Fruit fly (Drosophila melanogaster) whole organism, embryonic: ENCODE data around the gene CG1136.
A peak's percentile ranks its signal among the peaks of the same experiment; 100 is the strongest.

ENCODE experiments used
- Bteb2 ChIP-seq: fragments of 200-800 bp; sonication (Bioruptor generic); optimal IDR thresholded peaks from 2 replicates; lab custom pipeline; 2016; ENCODE audit warnings: missing biosample characterization, missing genetic modification characterization
- C15 ChIP-seq: fragments of 200-800 bp; sonication (Bioruptor generic); IDR thresholded peaks from 3 replicates; pipeline ENCODE4 v1.3.6; 2022; ENCODE audit warnings: missing biosample characterization, missing genetic modification characterization
- CG15479 ChIP-seq: fragments of 200-800 bp; sonication (Bioruptor generic); optimal IDR thresholded peaks from 3 replicates; lab custom pipeline; 2019; ENCODE audit warnings: missing biosample characterization, mild to moderate bottlenecking, missing genetic modification characterization, moderate library complexity
- CG15601 ChIP-seq: fragments of 200-800 bp; sonication (Bioruptor generic); optimal IDR thresholded peaks from 3 replicates; lab custom pipeline; 2019; ENCODE audit warnings: missing biosample characterization, mild to moderate bottlenecking, missing genetic modification characterization, moderate library complexity
- CG17186 ChIP-seq: fragments of 200-800 bp; sonication (Bioruptor generic); optimal IDR thresholded peaks from 3 replicates; lab custom pipeline; 2017; ENCODE audit warnings: missing biosample characterization, missing genetic modification reagents, missing genetic modification characterization
- CG17385 ChIP-seq: fragments of 200-800 bp; sonication (Bioruptor generic); optimal IDR thresholded peaks from 3 replicates; lab custom pipeline; 2018; ENCODE audit warnings: missing biosample characterization, mild to moderate bottlenecking, missing genetic modification characterization
- CG18764 ChIP-seq: fragments of 200-800 bp; sonication (Bioruptor generic); optimal IDR thresholded peaks from 3 replicates; lab custom pipeline; 2016; ENCODE audit warnings: missing biosample characterization, missing genetic modification characterization
- CG2129 ChIP-seq: fragments of 200-800 bp; sonication (Bioruptor generic); IDR thresholded peaks from 2 replicates; pipeline ENCODE4 v1.3.6; 2022; ENCODE audit warnings: missing biosample characterization, missing genetic modification characterization; ENCODE audit not compliant: partially characterized antibody
- CG31365 ChIP-seq: fragments of 200-800 bp; sonication (Bioruptor generic); optimal IDR thresholded peaks from 2 replicates; lab custom pipeline; 2018; ENCODE audit warnings: missing biosample characterization, mild to moderate bottlenecking, missing genetic modification characterization
- CG32772 ChIP-seq: fragments of 200-800 bp; sonication (Bioruptor generic); IDR thresholded peaks from 2 replicates; pipeline ENCODE4 v1.3.6; 2022; ENCODE audit warnings: missing biosample characterization, missing genetic modification characterization
- CG33557 ChIP-seq: fragments of 200-800 bp; sonication (Bioruptor generic); optimal IDR thresholded peaks from 2 replicates; lab custom pipeline; 2019; ENCODE audit warnings: missing biosample characterization, mild to moderate bottlenecking, missing genetic modification characterization, moderate library complexity
- CG7745 ChIP-seq: fragments of 200-800 bp; sonication (Bioruptor generic); optimal IDR thresholded peaks from 2 replicates; lab custom pipeline; 2018; ENCODE audit warnings: missing biosample characterization, mild to moderate bottlenecking, missing genetic modification characterization, moderate library complexity
- CG7928 ChIP-seq: fragments of 200-800 bp; sonication (Bioruptor generic); optimal IDR thresholded peaks from 2 replicates; lab custom pipeline; 2017; ENCODE audit warnings: missing biosample characterization, mild to moderate bottlenecking, missing genetic modification characterization
- CG8089 ChIP-seq: fragments of 200-800 bp; sonication (Bioruptor generic); optimal IDR thresholded peaks from 3 replicates; lab custom pipeline; 2016; ENCODE audit warnings: missing biosample characterization, missing genetic modification characterization
- CG8944 ChIP-seq: fragments of 200-800 bp; sonication (Bioruptor generic); optimal IDR thresholded peaks from 3 replicates; lab custom pipeline; 2016; ENCODE audit warnings: missing biosample characterization, missing genetic modification characterization
- CG9609 ChIP-seq: fragments of 200-800 bp; sonication (Bioruptor generic); optimal IDR thresholded peaks from 3 replicates; lab custom pipeline; 2016; ENCODE audit warnings: missing biosample characterization, missing genetic modification characterization
- CHES-1-like ChIP-seq: fragments of 200-800 bp; sonication (Bioruptor generic); optimal IDR thresholded peaks from 2 replicates; lab custom pipeline; 2016; ENCODE audit warnings: missing biosample characterization, missing genetic modification characterization
- CrebB ChIP-seq: fragments of 200-800 bp; sonication (Bioruptor generic); optimal IDR thresholded peaks from 3 replicates; lab custom pipeline; 2018; ENCODE audit warnings: missing biosample characterization, mild to moderate bottlenecking, missing genetic modification characterization
- D19A ChIP-seq: fragments of 200-800 bp; optimal IDR thresholded peaks from 3 replicates; lab custom pipeline; 2019; ENCODE audit warnings: missing biosample characterization, mild to moderate bottlenecking, missing genetic modification characterization, moderate library complexity
- Dek ChIP-seq: fragments of 200-800 bp; sonication (Bioruptor generic); optimal IDR thresholded peaks from 3 replicates; lab custom pipeline; 2019; ENCODE audit warnings: missing biosample characterization, mild to moderate bottlenecking, missing genetic modification characterization, moderate library complexity
- Dip3 ChIP-seq: fragments of 200-800 bp; sonication (Bioruptor generic); optimal IDR thresholded peaks from 3 replicates; lab custom pipeline; 2016; ENCODE audit warnings: missing biosample characterization, missing genetic modification characterization
- Fer2 ChIP-seq: fragments of 200-800 bp; sonication (Bioruptor generic); optimal IDR thresholded peaks from 2 replicates; lab custom pipeline; 2018; ENCODE audit warnings: missing biosample characterization, mild to moderate bottlenecking, missing genetic modification characterization, moderate library complexity
- Lim3 ChIP-seq: fragments of 200-800 bp; sonication (Bioruptor generic); IDR thresholded peaks from 2 replicates; pipeline ENCODE4 v1.3.6; 2022; ENCODE audit warnings: missing biosample characterization, missing genetic modification characterization
- Nf-YC ChIP-seq: fragments of 200-800 bp; optimal IDR thresholded peaks from 3 replicates; lab custom pipeline; 2019; ENCODE audit warnings: missing biosample characterization, mild to moderate bottlenecking, missing genetic modification characterization, moderate library complexity
- Optix ChIP-seq: fragments of 200-800 bp; sonication (Bioruptor generic); IDR thresholded peaks from 3 replicates; pipeline ENCODE4 v1.3.6; 2022; ENCODE audit warnings: missing biosample characterization, missing genetic modification characterization
- Scr ChIP-seq: fragments of 200-800 bp; sonication (Bioruptor generic); IDR thresholded peaks from 2 replicates; pipeline ENCODE4 v1.3.6; 2022; ENCODE audit warnings: missing biosample characterization, missing genetic modification characterization; ENCODE audit not compliant: partially characterized antibody
- aop ChIP-seq: fragments of 200-800 bp; sonication (Bioruptor generic); IDR thresholded peaks from 2 replicates; pipeline ENCODE4 v1.3.6; 2022; ENCODE audit warnings: missing biosample characterization, missing genetic modification characterization
- bbx ChIP-seq: fragments of 200-800 bp; sonication (Bioruptor generic); IDR thresholded peaks from 2 replicates; pipeline ENCODE4 v1.3.6; 2022; ENCODE audit warnings: missing biosample characterization, missing genetic modification characterization; ENCODE audit not compliant: partially characterized antibody
- btn ChIP-seq: fragments of 200-800 bp; sonication (Bioruptor generic); optimal IDR thresholded peaks from 2 replicates; lab custom pipeline; 2016; ENCODE audit warnings: missing biosample characterization, missing genetic modification characterization
- cwo ChIP-seq: fragments of 200-800 bp; sonication (Bioruptor generic); optimal IDR thresholded peaks from 3 replicates; lab custom pipeline; 2017; ENCODE audit warnings: missing biosample characterization, missing genetic modification characterization, mild to moderate bottlenecking, moderate library complexity, missing genetic modification reagents
- emc ChIP-seq: fragments of 200-800 bp; sonication (Bioruptor generic); optimal IDR thresholded peaks from 2 replicates; lab custom pipeline; 2016; ENCODE audit warnings: missing biosample characterization, missing genetic modification characterization
- ewg ChIP-seq: fragments of 200-800 bp; sonication (Bioruptor generic); optimal IDR thresholded peaks from 3 replicates; lab custom pipeline; 2017; ENCODE audit warnings: mild to moderate bottlenecking, missing biosample characterization, missing genetic modification reagents, missing genetic modification characterization
- fd64A ChIP-seq: fragments of 200-800 bp; sonication (Bioruptor generic); optimal IDR thresholded peaks from 3 replicates; lab custom pipeline; 2018; ENCODE audit warnings: missing biosample characterization, mild to moderate bottlenecking, missing genetic modification characterization
- ftz-f1 ChIP-seq: fragments of 200-800 bp; sonication (Bioruptor generic); optimal IDR thresholded peaks from 2 replicates; lab custom pipeline; 2016; ENCODE audit warnings: missing biosample characterization, missing genetic modification characterization
- fu2 ChIP-seq: fragments of 200-800 bp; sonication (Bioruptor generic); optimal IDR thresholded peaks from 2 replicates; lab custom pipeline; 2016; ENCODE audit warnings: missing biosample characterization, missing genetic modification characterization
- jigr1 ChIP-seq: fragments of 200-800 bp; sonication (Bioruptor generic); IDR thresholded peaks from 3 replicates; pipeline ENCODE4 v1.3.6; 2022; ENCODE audit warnings: missing biosample characterization, missing genetic modification characterization
- pnt ChIP-seq: fragments of 200-800 bp; sonication (Bioruptor generic); optimal IDR thresholded peaks from 3 replicates; lab custom pipeline; 2016; ENCODE audit warnings: missing biosample characterization, missing genetic modification characterization
- prd ChIP-seq, 3 experiments: fragments of >200 bp in 2 of 3; fragments of 200-800 bp in 1 of 3; sonication (Bioruptor generic) in 1 of 3; optimal IDR thresholded peaks in 2 of 3; IDR thresholded peaks in 1 of 3; 2 replicates in 2 of 3; 3 replicates in 1 of 3; pipeline versions ENCODE4 v1.3.6 to Lab custom; 2017 to 2022; ENCODE audit warnings: missing biosample characterization in 1 of 3, missing genetic modification characterization in 1 of 3
- pzg ChIP-seq: fragments of 200-800 bp; sonication (Bioruptor generic); optimal IDR thresholded peaks from 3 replicates; lab custom pipeline; 2018; ENCODE audit warnings: missing biosample characterization, mild to moderate bottlenecking, missing genetic modification characterization, moderate library complexity
- repo ChIP-seq: fragments of 200-800 bp; sonication (Bioruptor generic); optimal IDR thresholded peaks from 2 replicates; lab custom pipeline; 2016; ENCODE audit warnings: missing biosample characterization, missing genetic modification characterization
- ro ChIP-seq: fragments of 200-800 bp; sonication (Bioruptor generic); IDR thresholded peaks from 2 replicates; pipeline ENCODE4 v1.3.6; 2022; ENCODE audit warnings: missing biosample characterization, missing genetic modification characterization
- seq ChIP-seq: fragments of 200-800 bp; sonication (Bioruptor generic); IDR thresholded peaks from 2 replicates; pipeline ENCODE4 v1.3.6; 2022; ENCODE audit warnings: missing biosample characterization, missing genetic modification characterization
- sna ChIP-seq: fragments of 200-800 bp; sonication (Bioruptor generic); IDR thresholded peaks from 2 replicates; pipeline ENCODE4 v1.3.6; 2022; ENCODE audit warnings: missing biosample characterization, missing genetic modification characterization; ENCODE audit not compliant: partially characterized antibody
- sqz ChIP-seq: fragments of 200-800 bp; sonication (Bioruptor generic); optimal IDR thresholded peaks from 3 replicates; lab custom pipeline; 2018; ENCODE audit warnings: missing biosample characterization, mild to moderate bottlenecking, missing genetic modification characterization
- tap ChIP-seq: fragments of 200-800 bp; optimal IDR thresholded peaks from 3 replicates; lab custom pipeline; 2019; ENCODE audit warnings: missing biosample characterization, mild to moderate bottlenecking, missing genetic modification characterization, moderate library complexity
- twi ChIP-seq: fragments of 200-800 bp; optimal IDR thresholded peaks from 2 replicates; lab custom pipeline; 2019; ENCODE audit warnings: missing biosample characterization, mild to moderate bottlenecking, missing genetic modification characterization, moderate library complexity
- usp ChIP-seq: fragments of >200 bp; optimal IDR thresholded peaks from 2 replicates; lab custom pipeline; 2017; ENCODE audit warnings: missing biosample characterization, missing genetic modification characterization
- wek ChIP-seq: fragments of 200-800 bp; sonication (Bioruptor generic); optimal IDR thresholded peaks from 3 replicates; lab custom pipeline; 2018; ENCODE audit warnings: missing biosample characterization, mild to moderate bottlenecking, missing genetic modification characterization, moderate library complexity
- zfh1 ChIP-seq: fragments of 200-800 bp; sonication (Bioruptor generic); IDR thresholded peaks from 3 replicates; pipeline ENCODE4 v1.3.6; 2022; ENCODE audit warnings: missing biosample characterization, missing genetic modification characterization

The CG1136 gene

dm6 chr3L:4102496-4103257 is 56.3 kb downstream of the CG1136 start, which contains the start of gene CG14995 (continued):
- TF ChIP-seq CHES-1-like (GFP tag; lab: Kevin White, UChicago), result peak; percentile 25
- TF ChIP-seq aop, result no peak
- TF ChIP-seq ro (GFP tag; lab: Robert Waterston, UW), result no peak
- no peak for TF ChIP-seq btn (GFP tag; lab: Kevin White, UChicago)
- no peak for TF ChIP-seq CG8089
- TF ChIP-seq CG17385 (GFP tag; lab: Kevin White, UChicago), result peak; percentile 39
- TF ChIP-seq pzg (GFP tag; lab: Kevin White, UChicago), result peak; percentile 61
- no peak for TF ChIP-seq seq (GFP tag; lab: Robert Waterston, UW)
- TF ChIP-seq repo, result no peak
- TF ChIP-seq CG18764 (GFP tag; lab: Kevin White, UChicago), result no peak
- peak; percentile 35 for TF ChIP-seq tap (tag; lab: Kevin White, UChicago)
- TF ChIP-seq pnt (GFP tag; lab: Kevin White, UChicago), result no peak
- TF ChIP-seq Scr, result peak; percentile 67
- TF ChIP-seq prd (optimal IDR thresholded peaks at IDR 0.05; lab: Kevin White, UChicago), result no peak
- TF ChIP-seq prd (GFP tag; IDR thresholded peaks at IDR 0.05; lab: Robert Waterston, UW), result no peak
- TF ChIP-seq fu2 (GFP tag; lab: Kevin White, UChicago), result no peak
- TF ChIP-seq CG17186 (GFP tag; lab: Kevin White, UChicago), result no peak
- TF ChIP-seq Dip3 (GFP tag; lab: Kevin White, UChicago), result no peak
- no peak for TF ChIP-seq wek (GFP tag; lab: Kevin White, UChicago)
- no peak for TF ChIP-seq C15
- no peak for TF ChIP-seq Fer2 (tag; lab: Kevin White, UChicago)
- TF ChIP-seq CG15479, result no peak
- TF ChIP-seq sqz (GFP tag; lab: Kevin White, UChicago), result no peak
- TF ChIP-seq CG33557 (GFP tag; lab: Kevin White, UChicago), result no peak
- TF ChIP-seq Bteb2 (GFP tag; lab: Kevin White, UChicago), result no peak
- no peak for TF ChIP-seq CG8944 (GFP tag; lab: Kevin White, UChicago)
- TF ChIP-seq usp, result no peak
- no peak for TF ChIP-seq Optix (GFP tag; lab: Robert Waterston, UW)
- peak; percentile 31 for TF ChIP-seq Nf-YC (tag; lab: Kevin White, UChicago)
- TF ChIP-seq CG7928 (GFP tag; lab: Kevin White, UChicago), result no peak
- TF ChIP-seq twi (tag; lab: Kevin White, UChicago), result no peak
- peak; percentile 48 for TF ChIP-seq CG31365
- TF ChIP-seq bbx, result peak; percentile 51; the same call in 1 of the 2 replicates
- peak; percentile 16 for TF ChIP-seq ftz-f1
- no peak for TF ChIP-seq zfh1 (GFP tag; lab: Robert Waterston, UW)
- no peak for TF ChIP-seq CG7745 (tag; lab: Kevin White, UChicago)
- TF ChIP-seq D19A (tag; lab: Kevin White, UChicago), result peak; percentile 67
- peak; percentile 0 for TF ChIP-seq cwo (GFP tag; lab: Kevin White, UChicago)
- 0 out of 2 replicates have a peak, but pooled peaks have one; percentile 15 for TF ChIP-seq sna
- TF ChIP-seq emc (GFP tag; lab: Kevin White, UChicago), result no peak
- TF ChIP-seq Lim3 (GFP tag; lab: Robert Waterston, UW), result no peak
- TF ChIP-seq CG2129, result 0 out of 2 replicates have a peak, but pooled peaks have one; percentile 19
- TF ChIP-seq CG15601 (tag; lab: Kevin White, UChicago), result peak; percentile 16
- no peak for TF ChIP-seq jigr1
- TF ChIP-seq ewg (GFP tag; lab: Kevin White, UChicago), result no peak
- TF ChIP-seq CG9609 (GFP tag; lab: Kevin White, UChicago), result no peak
- TF ChIP-seq Dek (tag; lab: Kevin White, UChicago), result no peak
- no peak for TF ChIP-seq CG32772 (GFP tag; lab: Robert Waterston, UW)
- TF ChIP-seq fd64A, result peak; percentile 51
- TF ChIP-seq CrebB (tag; lab: Kevin White, UChicago), result no peak
